Fruit fly (Drosophila melanogaster) whole organism, embryonic: ENCODE results near the gene Cdk7.

Experiments used
- CG10321 ChIP-seq: fragments of 200-800 bp; sonication (Bioruptor generic); IDR thresholded peaks from 2 replicates; pipeline ENCODE4 v1.3.6; 2022; ENCODE audit warnings: missing biosample characterization, missing genetic modification characterization
- CG10565 ChIP-seq: fragments of 200-800 bp; sonication (Bioruptor generic); optimal IDR thresholded peaks from 3 replicates; lab custom pipeline; 2016; ENCODE audit warnings: missing biosample characterization, mild to moderate bottlenecking, missing genetic modification characterization
- CG10959 ChIP-seq: fragments of 200-800 bp; sonication (Bioruptor generic); IDR thresholded peaks from 2 replicates; pipeline ENCODE4 v1.3.6; 2022; ENCODE audit warnings: missing biosample characterization, missing genetic modification characterization
- CG11695 ChIP-seq: fragments of 200-800 bp; sonication (Bioruptor generic); IDR thresholded peaks from 3 replicates; pipeline ENCODE4 v1.3.6; 2022; ENCODE audit warnings: missing biosample characterization, missing genetic modification characterization
- CG11696 ChIP-seq: fragments of 200-800 bp; sonication (Bioruptor generic); IDR thresholded peaks from 2 replicates; pipeline ENCODE4 v1.3.6; 2022; ENCODE audit warnings: missing biosample characterization, missing genetic modification characterization
- CG12659 ChIP-seq: fragments of 200-800 bp; sonication (Bioruptor generic); optimal IDR thresholded peaks from 3 replicates; lab custom pipeline; 2017; ENCODE audit warnings: mild to moderate bottlenecking, missing biosample characterization, missing genetic modification reagents, missing genetic modification characterization
- CG14667 ChIP-seq: fragments of 200-800 bp; sonication (Bioruptor generic); IDR thresholded peaks from 2 replicates; pipeline ENCODE4 v1.3.6; 2022; ENCODE audit warnings: missing biosample characterization, missing genetic modification characterization
- CG14710 ChIP-seq: fragments of 200-800 bp; sonication (Bioruptor generic); optimal IDR thresholded peaks from 3 replicates; lab custom pipeline; 2019; ENCODE audit warnings: missing biosample characterization, mild to moderate bottlenecking, missing genetic modification characterization, moderate library complexity
- CG16815 ChIP-seq: fragments of 200-800 bp; sonication (Bioruptor generic); optimal IDR thresholded peaks from 3 replicates; lab custom pipeline; 2017; ENCODE audit warnings: missing biosample characterization, mild to moderate bottlenecking, missing genetic modification characterization
- CG18599 ChIP-seq: fragments of 200-800 bp; sonication (Bioruptor generic); optimal IDR thresholded peaks from 3 replicates; lab custom pipeline; 2017; ENCODE audit warnings: missing biosample characterization, missing genetic modification characterization, mild to moderate bottlenecking, moderate library complexity, missing genetic modification reagents
- CG2120 ChIP-seq: fragments of 200-800 bp; sonication (Bioruptor generic); optimal IDR thresholded peaks from 3 replicates; lab custom pipeline; 2016; ENCODE audit warnings: missing biosample characterization, missing genetic modification characterization
- CG2678 ChIP-seq: fragments of 200-800 bp; sonication (Bioruptor generic); optimal IDR thresholded peaks from 3 replicates; lab custom pipeline; 2019; ENCODE audit warnings: missing biosample characterization, mild to moderate bottlenecking, missing genetic modification characterization, moderate library complexity
- CG31224 ChIP-seq: fragments of 200-800 bp; sonication (Bioruptor generic); IDR thresholded peaks from 2 replicates; pipeline ENCODE4 v1.3.6; 2022; ENCODE audit warnings: missing biosample characterization, missing genetic modification characterization
- CG33557 ChIP-seq: fragments of 200-800 bp; sonication (Bioruptor generic); optimal IDR thresholded peaks from 2 replicates; lab custom pipeline; 2019; ENCODE audit warnings: missing biosample characterization, mild to moderate bottlenecking, missing genetic modification characterization, moderate library complexity
- CG4404 ChIP-seq: fragments of 200-800 bp; sonication (Bioruptor generic); IDR thresholded peaks from 2 replicates; pipeline ENCODE4 v1.3.6; 2022; ENCODE audit warnings: missing biosample characterization, missing genetic modification characterization
- CG6175 ChIP-seq: fragments of 200-800 bp; sonication (Bioruptor generic); IDR thresholded peaks from 3 replicates; pipeline ENCODE4 v1.3.6; 2022; ENCODE audit warnings: missing biosample characterization, missing genetic modification characterization
- CG6791 ChIP-seq: fragments of 200-800 bp; sonication (Bioruptor generic); IDR thresholded peaks from 3 replicates; pipeline ENCODE4 v1.3.6; 2022; ENCODE audit warnings: missing biosample characterization, missing genetic modification characterization; ENCODE audit not compliant: partially characterized antibody
- CG6854 ChIP-seq: fragments of 200-800 bp; sonication (Bioruptor generic); optimal IDR thresholded peaks from 3 replicates; lab custom pipeline; 2017; ENCODE audit warnings: missing biosample characterization, mild to moderate bottlenecking, missing genetic modification characterization
- CoRest ChIP-seq: fragments of 200-800 bp; sonication (Bioruptor generic); optimal IDR thresholded peaks from 3 replicates; lab custom pipeline; 2018; ENCODE audit warnings: missing biosample characterization, mild to moderate bottlenecking, missing genetic modification characterization, moderate library complexity
- Dad ChIP-seq: fragments of 200-800 bp; sonication (Bioruptor generic); optimal IDR thresholded peaks from 3 replicates; lab custom pipeline; 2016; ENCODE audit warnings: missing biosample characterization, missing genetic modification characterization
- Dfd ChIP-seq, 2 experiments: fragments of >200 bp; optimal IDR thresholded peaks; 2 replicates each; lab custom pipeline; 2017; ENCODE audit warnings: missing biosample characterization in 2 of 2, missing genetic modification characterization in 2 of 2
- Dp ChIP-seq: fragments of 200-800 bp; sonication (Bioruptor generic); optimal IDR thresholded peaks from 2 replicates; lab custom pipeline; 2018; ENCODE audit warnings: missing biosample characterization, mild to moderate bottlenecking, missing genetic modification characterization, moderate library complexity
- H2.0 ChIP-seq: fragments of 200-800 bp; sonication (Bioruptor generic); IDR thresholded peaks from 2 replicates; pipeline ENCODE4 v1.3.6; 2022; ENCODE audit warnings: missing biosample characterization, missing genetic modification characterization
- HLHmδ ChIP-seq: fragments of 200-800 bp; sonication (Bioruptor generic); optimal IDR thresholded peaks from 2 replicates; lab custom pipeline; 2018; ENCODE audit warnings: missing biosample characterization, mild to moderate bottlenecking, missing genetic modification characterization, moderate library complexity
- Jarid2 ChIP-seq: fragments of 200-800 bp; sonication (Bioruptor generic); optimal IDR thresholded peaks from 3 replicates; lab custom pipeline; 2017; ENCODE audit warnings: mild to moderate bottlenecking, missing biosample characterization, missing genetic modification reagents, missing genetic modification characterization
- MESR4 ChIP-seq: fragments of 200-800 bp; sonication (Bioruptor generic); optimal IDR thresholded peaks from 2 replicates; lab custom pipeline; 2018; ENCODE audit warnings: missing biosample characterization, mild to moderate bottlenecking, missing genetic modification characterization, moderate library complexity
- Myb ChIP-seq: fragments of 200-800 bp; sonication (Bioruptor generic); optimal IDR thresholded peaks from 2 replicates; lab custom pipeline; 2016; ENCODE audit warnings: missing biosample characterization, missing genetic modification characterization
- Opbp ChIP-seq: fragments of 200-800 bp; sonication (Bioruptor generic); IDR thresholded peaks from 3 replicates; pipeline ENCODE4 v1.3.6; 2022; ENCODE audit warnings: missing biosample characterization, missing genetic modification characterization; ENCODE audit not compliant: partially characterized antibody
- Rx ChIP-seq: fragments of 200-800 bp; sonication (Bioruptor generic); IDR thresholded peaks from 2 replicates; pipeline ENCODE4 v1.3.6; 2022; ENCODE audit warnings: missing biosample characterization, missing genetic modification characterization
- amos ChIP-seq: fragments of 200-800 bp; sonication (Bioruptor generic); IDR thresholded peaks from 2 replicates; pipeline ENCODE4 v1.3.6; 2022; ENCODE audit warnings: missing biosample characterization, missing genetic modification characterization; ENCODE audit not compliant: partially characterized antibody
- cad ChIP-seq: fragments of >200 bp; optimal IDR thresholded peaks from 2 replicates; lab custom pipeline; 2017; ENCODE audit warnings: missing biosample characterization, missing genetic modification characterization
- caup ChIP-seq: fragments of 200-800 bp; sonication (Bioruptor generic); optimal IDR thresholded peaks from 3 replicates; lab custom pipeline; 2017; ENCODE audit warnings: missing biosample characterization, mild to moderate bottlenecking, missing genetic modification characterization, moderate library complexity; ENCODE audit not compliant: severe bottlenecking
- crc ChIP-seq: fragments of 200-800 bp; sonication (Bioruptor generic); optimal IDR thresholded peaks from 2 replicates; lab custom pipeline; 2016; ENCODE audit warnings: missing biosample characterization, missing genetic modification characterization
- danr ChIP-seq: fragments of 200-800 bp; sonication (Bioruptor generic); IDR thresholded peaks from 2 replicates; pipeline ENCODE4 v1.3.6; 2022; ENCODE audit warnings: missing biosample characterization, missing genetic modification characterization
- fru ChIP-seq: fragments of >200 bp; optimal IDR thresholded peaks from 2 replicates; lab custom pipeline; 2017
- klu ChIP-seq: fragments of 200-800 bp; sonication (Bioruptor generic); IDR thresholded peaks from 2 replicates; pipeline ENCODE4 v1.3.6; 2022; ENCODE audit warnings: missing biosample characterization, missing genetic modification characterization
- kni ChIP-seq: fragments of 200-800 bp; sonication (Bioruptor generic); optimal IDR thresholded peaks from 3 replicates; lab custom pipeline; 2017; ENCODE audit warnings: mild to moderate bottlenecking, missing biosample characterization, missing genetic modification reagents, missing genetic modification characterization
- mld ChIP-seq: fragments of 200-800 bp; sonication (Bioruptor generic); IDR thresholded peaks from 3 replicates; pipeline ENCODE4 v1.3.6; 2022; ENCODE audit warnings: missing biosample characterization, missing genetic modification characterization; ENCODE audit not compliant: partially characterized antibody
- phol ChIP-seq: fragments of 200-800 bp; sonication (Bioruptor generic); optimal IDR thresholded peaks from 3 replicates; lab custom pipeline; 2018; ENCODE audit warnings: missing biosample characterization, mild to moderate bottlenecking, missing genetic modification characterization, moderate library complexity
- pzg ChIP-seq: fragments of 200-800 bp; sonication (Bioruptor generic); optimal IDR thresholded peaks from 3 replicates; lab custom pipeline; 2018; ENCODE audit warnings: missing biosample characterization, mild to moderate bottlenecking, missing genetic modification characterization, moderate library complexity
- slp2 ChIP-seq: fragments of 200-800 bp; sonication (Bioruptor generic); optimal IDR thresholded peaks from 2 replicates; lab custom pipeline; 2016; ENCODE audit warnings: missing biosample characterization, missing genetic modification characterization
- sr ChIP-seq: fragments of 200-800 bp; sonication (Bioruptor generic); IDR thresholded peaks from 3 replicates; pipeline ENCODE4 v1.3.6; 2022; ENCODE audit warnings: missing biosample characterization, missing genetic modification characterization
- trem ChIP-seq: fragments of 200-800 bp; optimal IDR thresholded peaks from 3 replicates; lab custom pipeline; 2019; ENCODE audit warnings: missing biosample characterization, mild to moderate bottlenecking, missing genetic modification characterization, moderate library complexity
- vnd ChIP-seq: fragments of 200-800 bp; sonication (Bioruptor generic); IDR thresholded peaks from 3 replicates; pipeline ENCODE4 v1.3.6; 2022; ENCODE audit warnings: missing biosample characterization, missing genetic modification characterization; ENCODE audit not compliant: partially characterized antibody
- vvl ChIP-seq: fragments of 200-800 bp; sonication (Bioruptor generic); IDR thresholded peaks from 2 replicates; pipeline ENCODE4 v1.3.6; 2022; ENCODE audit warnings: missing biosample characterization, missing genetic modification characterization

Cdk7 gene

dm6 chrX:5317170-5317569 is 8.4 kb upstream of the Cdk7 start, which contains the start of the genes CG15930 and Sas10 (continued):
- TF ChIP-seq Dp (GFP tag; lab: Kevin White, UChicago) (peak; percentile 58), Myb (GFP tag; lab: Kevin White, UChicago) (peak; percentile 67), Dfd (GFP tag; optimal IDR thresholded peaks at IDR 0.05; lab: Kevin White, UChicago) (no peak), CG33557 (GFP tag; lab: Kevin White, UChicago) (no peak), amos (GFP tag; lab: Robert Waterston, UW) (peak; percentile 49; the same call in 1 of the 2 replicates), pzg (GFP tag; lab: Kevin White, UChicago) (peak; percentile 56), crc (no peak), vvl (GFP tag; lab: Robert Waterston, UW) (no peak), caup (GFP tag; lab: Kevin White, UChicago) (no peak), sr (GFP tag; lab: Robert Waterston, UW) (no peak), CG2678 (tag; lab: Kevin White, UChicago) (no peak), CG11695 (GFP tag; lab: Robert Waterston, UW) (no peak), CG6175 (GFP tag; lab: Robert Waterston, UW) (no peak), Opbp (GFP tag; lab: Robert Waterston, UW) (peak; percentile 14; the same call in 1 of the 3 replicates), phol (tag; lab: Kevin White, UChicago) (peak; percentile 90), CG14710 (peak; percentile 13), Jarid2 (GFP tag; lab: Kevin White, UChicago) (no peak), CG6791 (peak; percentile 53; the same call in 1 of the 3 replicates), CG10321 (GFP tag; lab: Robert Waterston, UW) (no peak), CoRest (tag; lab: Kevin White, UChicago) (peak; percentile 20), trem (tag; lab: Kevin White, UChicago) (peak; percentile 27), CG6854 (GFP tag; lab: Kevin White, UChicago) (no peak), CG11696 (no peak), Rx (GFP tag; lab: Robert Waterston, UW) (no peak), CG12659 (GFP tag; lab: Kevin White, UChicago) (peak; percentile 30), CG10959 (GFP tag; lab: Robert Waterston, UW) (no peak), fru (lab: Kevin White, UChicago) (no peak)

- TF ChIP-seq CG31224 (GFP tag; lab: Robert Waterston, UW), result no peak
- TF ChIP-seq slp2 (GFP tag; lab: Kevin White, UChicago), result no peak
- TF ChIP-seq CG10565, result no peak
- TF ChIP-seq CG2120, result no peak
- no peak for TF ChIP-seq klu (GFP tag; lab: Robert Waterston, UW)
- no peak for TF ChIP-seq CG18599
- TF ChIP-seq CG4404 (GFP tag; lab: Robert Waterston, UW), result no peak
- no peak for TF ChIP-seq CG14667 (GFP tag; lab: Robert Waterston, UW)
- TF ChIP-seq CG16815, result no peak
- TF ChIP-seq vnd (GFP tag; lab: Robert Waterston, UW), result no peak
- TF ChIP-seq Dad (GFP tag; lab: Kevin White, UChicago), result no peak
- TF ChIP-seq cad, result no peak
- TF ChIP-seq danr (GFP tag; lab: Robert Waterston, UW), result no peak
- no peak for TF ChIP-seq mld
- no peak for TF ChIP-seq kni (GFP tag; lab: Kevin White, UChicago)
- TF ChIP-seq MESR4 (GFP tag; lab: Kevin White, UChicago), result no peak
- no peak for TF ChIP-seq CG11695 (GFP tag; lab: Robert Waterston, UW)
- no peak for TF ChIP-seq H2.0
- no peak for TF ChIP-seq HLHmδ (GFP tag; lab: Kevin White, UChicago)
These were observed 4.2 kb upstream of the Cdk7 start, which contains the start of gene CG4198 for dm6 chrX:5312958-5313357. CG4198 (plus strand) TSS chrX:5313258.
